Worm (Caenorhabditis elegans) whole organism, midembryonic: ENCODE measurements around the gene gstk-1.

Experiments used
- T22C8.4 ChIP-seq: fragments of 200-800 bp; sonication (Bioruptor generic); IDR thresholded peaks from 2 replicates; pipeline ENCODE4 v1.3.6; 2022; ENCODE audit warnings: missing genetic modification characterization, missing compliant biosample characterization
- flt-1 ChIP-seq: fragments of 200-800 bp; sonication (Bioruptor generic); IDR thresholded peaks from 2 replicates; pipeline ENCODE4 v1.3.6; 2022; ENCODE audit warnings: missing genetic modification characterization, missing compliant biosample characterization
- med-1 ChIP-seq: sonication (generic microtip); optimal IDR thresholded peaks from 2 replicates; lab custom pipeline; 2017; ENCODE audit warnings: missing genetic modification characterization, mild to moderate bottlenecking, missing compliant biosample characterization, antibody characterized with exemption, missing genetic modification reagents; ENCODE audit not compliant: insufficient read depth
- ref-1 ChIP-seq: fragments of 200-800 bp; sonication (Bioruptor generic); conservative IDR thresholded peaks from 2 replicates; pipeline ENCODE4 v1.3.6; 2022; ENCODE audit warnings: missing genetic modification reagents, missing genetic modification characterization, missing compliant biosample characterization
- ztf-23 ChIP-seq: fragments of 200-800 bp; sonication (Bioruptor generic); IDR thresholded peaks from 2 replicates; pipeline ENCODE4 v1.3.6; 2022; ENCODE audit warnings: missing genetic modification reagents, missing genetic modification characterization, missing compliant biosample characterization
- ztf-29 ChIP-seq: fragments of 200-800 bp; sonication (Bioruptor generic); IDR thresholded peaks from 2 replicates; pipeline ENCODE4 v1.3.6; 2022; ENCODE audit warnings: missing genetic modification reagents, missing genetic modification characterization, missing compliant biosample characterization

DNA sequence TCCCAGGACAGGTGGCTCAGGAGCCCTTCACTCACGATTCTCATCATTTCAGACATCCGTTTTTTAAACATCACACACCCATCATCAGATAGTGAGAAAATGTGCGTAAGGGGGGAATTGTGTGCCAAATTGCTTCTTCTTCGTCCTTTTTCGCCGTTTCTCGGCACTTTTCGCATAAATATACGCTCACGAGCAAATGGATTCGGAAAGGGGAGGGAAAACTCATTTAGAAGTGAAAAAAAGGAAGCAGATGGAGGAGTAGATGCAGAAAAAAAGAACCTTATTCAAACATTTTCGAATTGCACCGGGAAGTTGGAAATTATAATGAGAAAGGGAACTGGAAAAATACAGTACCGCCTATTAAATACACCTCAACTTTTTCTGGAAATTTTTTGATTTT lies 25.5 kb downstream of the gstk-1 start:
- TF ChIP-seq ztf-23 (GFP tag; lab: Robert Waterston, UW) (no peak), T22C8.4 (GFP tag; lab: Robert Waterston, UW) (no peak), flt-1 (GFP tag; lab: Robert Waterston, UW) (no peak), ztf-29 (GFP tag; lab: Robert Waterston, UW) (no peak), ref-1 (GFP tag; lab: Robert Waterston, UW) (no peak), med-1 (GFP tag; lab: Kevin White, UChicago) (no peak)
